Fruit fly (Drosophila melanogaster) whole organism, pupa: ENCODE measurements around the gene CG9166.

Experiments used
- CG10348 ChIP-seq: fragments of 200-800 bp; sonication (Bioruptor generic); IDR thresholded peaks from 2 replicates; pipeline ENCODE4 v1.3.6; 2022; ENCODE audit warnings: missing biosample characterization, missing genetic modification characterization
- CG13204 ChIP-seq: fragments of 200-800 bp; sonication (Bioruptor generic); optimal IDR thresholded peaks from 2 replicates; lab custom pipeline; 2018; ENCODE audit warnings: missing biosample characterization, mild to moderate bottlenecking, missing genetic modification characterization, moderate library complexity
- CG14655 ChIP-seq: fragments of 200-800 bp; sonication (Bioruptor generic); optimal IDR thresholded peaks from 3 replicates; lab custom pipeline; 2017; ENCODE audit warnings: mild to moderate bottlenecking, missing biosample characterization, missing genetic modification reagents, missing genetic modification characterization
- CG17806 ChIP-seq: fragments of 200-800 bp; sonication (Bioruptor generic); optimal IDR thresholded peaks from 2 replicates; lab custom pipeline; 2018; ENCODE audit warnings: missing biosample characterization, mild to moderate bottlenecking, missing genetic modification characterization, moderate library complexity
- CG32121 ChIP-seq: fragments of 200-800 bp; sonication (Bioruptor generic); IDR thresholded peaks from 2 replicates; pipeline ENCODE4 v1.3.6; 2022; ENCODE audit warnings: missing biosample characterization, missing genetic modification characterization
- CG9948 ChIP-seq: fragments of 200-800 bp; sonication (Bioruptor generic); optimal IDR thresholded peaks from 2 replicates; lab custom pipeline; 2018; ENCODE audit warnings: missing biosample characterization, mild to moderate bottlenecking, missing genetic modification characterization, moderate library complexity
- EcR ChIP-seq: fragments of 200-800 bp; sonication (Bioruptor generic); optimal IDR thresholded peaks from 3 replicates; lab custom pipeline; 2019; ENCODE audit warnings: missing biosample characterization, missing genetic modification characterization, mild to moderate bottlenecking, moderate library complexity, missing genetic modification reagents
- Pif1A ChIP-seq: fragments of 200-800 bp; sonication (Bioruptor generic); optimal IDR thresholded peaks from 3 replicates; lab custom pipeline; 2016; ENCODE audit warnings: missing biosample characterization, missing genetic modification characterization

dm6 chr3L:1307005-1307632, 43.8 kb upstream of the CG9166 start, which contains the start of the genes Ctr9 and Nt5a:
- TF ChIP-seq CG13204 (GFP tag; lab: Kevin White, UChicago) (no peak), CG32121 (peak; percentile 13; the same call in 1 of the 2 replicates), EcR (GFP tag; lab: Kevin White, UChicago) (peak; percentile 25), CG17806 (tag; lab: Kevin White, UChicago) (no peak), CG14655 (no peak), CG9948 (tag; lab: Kevin White, UChicago) (no peak), Pif1A (GFP tag; lab: Kevin White, UChicago) (no peak), CG10348 (GFP tag; lab: Robert Waterston, UW) (no peak)
